Fruit fly (Drosophila melanogaster) whole organism, wandering third instar larva: ENCODE results near the gene sala.

Experiments used
- Hr78 ChIP-seq: fragments of >200 bp; optimal IDR thresholded peaks from 2 replicates; lab custom pipeline; 2017; ENCODE audit warnings: missing biosample characterization, missing genetic modification characterization
- Myc ChIP-seq: fragments of >200 bp; optimal IDR thresholded peaks from 2 replicates; lab custom pipeline; 2017
- br ChIP-seq: fragments of 200-800 bp; sonication (Bioruptor generic); optimal IDR thresholded peaks from 2 replicates; lab custom pipeline; 2016; ENCODE audit warnings: missing biosample characterization, missing genetic modification characterization
- psq ChIP-seq: fragments of 200-800 bp; sonication (Bioruptor generic); optimal IDR thresholded peaks from 3 replicates; lab custom pipeline; 2017; ENCODE audit warnings: missing biosample characterization, mild to moderate bottlenecking, missing genetic modification characterization, moderate library complexity
- rgr ChIP-seq: fragments of 200-800 bp; sonication (Bioruptor generic); optimal IDR thresholded peaks from 3 replicates; lab custom pipeline; 2016; ENCODE audit warnings: missing biosample characterization, mild to moderate bottlenecking, missing genetic modification characterization
- sv ChIP-seq: fragments of 200-800 bp; sonication (Bioruptor generic); optimal IDR thresholded peaks from 3 replicates; lab custom pipeline; 2016; ENCODE audit warnings: missing biosample characterization, missing genetic modification characterization

DNA sequence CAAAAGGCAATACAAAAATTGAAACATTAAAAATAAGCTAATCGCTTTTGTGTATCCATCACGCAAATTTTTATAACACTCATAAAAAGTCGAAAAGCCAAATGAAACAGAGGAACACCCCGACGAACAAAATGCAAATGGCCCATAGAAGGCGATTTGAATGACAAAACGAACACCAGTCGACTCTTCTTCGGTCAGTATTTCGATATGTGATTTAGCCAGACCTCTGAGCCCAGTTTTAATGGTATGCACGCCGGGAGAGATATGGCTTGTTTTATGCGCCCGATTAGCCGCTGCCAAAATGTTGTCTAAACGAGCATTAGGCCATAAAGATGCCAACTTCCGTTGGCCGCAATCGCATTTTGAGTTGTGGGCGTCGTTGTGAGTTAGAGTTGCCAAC is 16.4 kb upstream of the sala start:
- TF ChIP-seq psq (GFP tag; lab: Kevin White, UChicago): no peak
- TF ChIP-seq br: no peak
- TF ChIP-seq rgr: no peak
- no peak for TF ChIP-seq Myc (lab: Kevin White, UChicago)
- TF ChIP-seq Hr78: no peak
- no peak for TF ChIP-seq sv
